Fruit fly (Drosophila melanogaster) whole organism, prepupa: Measurements from ENCODE around the gene emc.
A peak's percentile ranks its signal among the peaks of the same experiment; 100 is the strongest.

ENCODE experiments used
- Blimp-1 ChIP-seq: fragments of 200-800 bp; sonication (Bioruptor generic); optimal IDR thresholded peaks from 3 replicates; lab custom pipeline; 2017; ENCODE audit warnings: missing biosample characterization, missing genetic modification characterization, mild to moderate bottlenecking, moderate library complexity, missing genetic modification reagents
- CG10669 ChIP-seq: fragments of 200-800 bp; sonication (Bioruptor generic); optimal IDR thresholded peaks from 3 replicates; lab custom pipeline; 2018; ENCODE audit warnings: missing biosample characterization, mild to moderate bottlenecking, missing genetic modification characterization, moderate library complexity
- CG11902 ChIP-seq: fragments of 200-800 bp; sonication (Bioruptor generic); optimal IDR thresholded peaks from 3 replicates; lab custom pipeline; 2016; ENCODE audit warnings: missing biosample characterization, missing genetic modification characterization
- CG1621 ChIP-seq: fragments of 200-800 bp; sonication (Bioruptor generic); optimal IDR thresholded peaks from 3 replicates; lab custom pipeline; 2018; ENCODE audit warnings: missing biosample characterization, mild to moderate bottlenecking, missing genetic modification characterization
- CG16779 ChIP-seq: fragments of 200-800 bp; sonication (Bioruptor generic); optimal IDR thresholded peaks from 3 replicates; lab custom pipeline; 2017; ENCODE audit warnings: missing biosample characterization, mild to moderate bottlenecking, missing genetic modification characterization
- CG3032 ChIP-seq: fragments of 200-800 bp; optimal IDR thresholded peaks from 2 replicates; lab custom pipeline; 2019; ENCODE audit warnings: missing biosample characterization, mild to moderate bottlenecking, missing genetic modification characterization, moderate library complexity
- CG31627 ChIP-seq: fragments of 200-800 bp; sonication (Bioruptor generic); optimal IDR thresholded peaks from 3 replicates; lab custom pipeline; 2016; ENCODE audit warnings: missing biosample characterization, missing genetic modification characterization
- CG34406 ChIP-seq: fragments of 200-800 bp; sonication (Bioruptor generic); optimal IDR thresholded peaks from 3 replicates; lab custom pipeline; 2016; ENCODE audit warnings: missing biosample characterization, missing genetic modification characterization
- CG4318 ChIP-seq: fragments of 200-800 bp; sonication (Bioruptor generic); optimal IDR thresholded peaks from 3 replicates; lab custom pipeline; 2017; ENCODE audit warnings: missing biosample characterization, mild to moderate bottlenecking, missing genetic modification characterization
- CG6163 ChIP-seq: fragments of 200-800 bp; sonication (Bioruptor generic); IDR thresholded peaks from 3 replicates; pipeline ENCODE4 v1.3.6; 2022; ENCODE audit warnings: missing biosample characterization, missing genetic modification characterization
- CG6276 ChIP-seq: fragments of 200-800 bp; sonication (Bioruptor generic); optimal IDR thresholded peaks from 2 replicates; lab custom pipeline; 2017; ENCODE audit warnings: missing biosample characterization, mild to moderate bottlenecking, missing genetic modification characterization
- CG6792 ChIP-seq: fragments of 200-800 bp; sonication (Bioruptor generic); optimal IDR thresholded peaks from 3 replicates; lab custom pipeline; 2016; ENCODE audit warnings: missing biosample characterization, missing genetic modification characterization
- CG6808 ChIP-seq: fragments of 200-800 bp; sonication (Bioruptor generic); optimal IDR thresholded peaks from 3 replicates; lab custom pipeline; 2017; ENCODE audit warnings: missing biosample characterization, missing genetic modification characterization, mild to moderate bottlenecking, moderate library complexity, missing genetic modification reagents
- CG6854 ChIP-seq: fragments of 200-800 bp; sonication (Bioruptor generic); optimal IDR thresholded peaks from 2 replicates; lab custom pipeline; 2017; ENCODE audit warnings: missing biosample characterization, mild to moderate bottlenecking, missing genetic modification characterization
- CG7368 ChIP-seq: fragments of 200-800 bp; sonication (Bioruptor generic); optimal IDR thresholded peaks from 3 replicates; lab custom pipeline; 2016; ENCODE audit warnings: missing biosample characterization, missing genetic modification characterization
- CG8119 ChIP-seq: fragments of 200-800 bp; sonication (Bioruptor generic); IDR thresholded peaks from 3 replicates; pipeline ENCODE4 v1.3.6; 2022; ENCODE audit warnings: missing biosample characterization, missing genetic modification characterization
- CG8632 ChIP-seq: fragments of 200-800 bp; sonication (Bioruptor generic); optimal IDR thresholded peaks from 3 replicates; lab custom pipeline; 2016; ENCODE audit warnings: missing biosample characterization, missing genetic modification characterization
- CG9139 ChIP-seq: fragments of 200-800 bp; sonication (Bioruptor generic); optimal IDR thresholded peaks from 3 replicates; lab custom pipeline; 2017; ENCODE audit warnings: missing biosample characterization, mild to moderate bottlenecking, missing genetic modification characterization
- Eip75B ChIP-seq: fragments of 200-800 bp; sonication (Bioruptor generic); optimal IDR thresholded peaks from 3 replicates; lab custom pipeline; 2016; ENCODE audit warnings: missing biosample characterization, missing genetic modification characterization
- Eip93F ChIP-seq: fragments of 200-800 bp; sonication (Bioruptor generic); optimal IDR thresholded peaks from 2 replicates; lab custom pipeline; 2016; ENCODE audit warnings: missing biosample characterization, mild to moderate bottlenecking, missing genetic modification characterization
- Ets21C ChIP-seq: fragments of 200-800 bp; sonication (Bioruptor generic); optimal IDR thresholded peaks from 3 replicates; lab custom pipeline; 2016; ENCODE audit warnings: missing biosample characterization, missing genetic modification characterization
- Ets96B ChIP-seq: fragments of 200-800 bp; optimal IDR thresholded peaks from 2 replicates; lab custom pipeline; 2019; ENCODE audit warnings: missing biosample characterization, mild to moderate bottlenecking, missing genetic modification characterization, moderate library complexity
- Gug ChIP-seq: fragments of 200-800 bp; sonication (Bioruptor generic); IDR thresholded peaks from 2 replicates; pipeline ENCODE4 v1.3.6; 2022; ENCODE audit warnings: missing biosample characterization, missing genetic modification characterization
- Hr39 ChIP-seq: fragments of 200-800 bp; sonication (Bioruptor generic); optimal IDR thresholded peaks from 2 replicates; lab custom pipeline; 2016; ENCODE audit warnings: missing biosample characterization, missing genetic modification characterization
- Hr4 ChIP-seq: fragments of 200-800 bp; sonication (Bioruptor generic); optimal IDR thresholded peaks from 3 replicates; lab custom pipeline; 2016; ENCODE audit warnings: missing biosample characterization, missing genetic modification characterization
- Lpt ChIP-seq: fragments of 200-800 bp; sonication (Bioruptor generic); optimal IDR thresholded peaks from 3 replicates; lab custom pipeline; 2016; ENCODE audit warnings: missing biosample characterization, missing genetic modification characterization
- Met ChIP-seq: fragments of 200-800 bp; sonication (Bioruptor generic); optimal IDR thresholded peaks from 3 replicates; lab custom pipeline; 2016; ENCODE audit warnings: missing biosample characterization, missing genetic modification characterization
- OdsH ChIP-seq: fragments of 200-800 bp; sonication (Bioruptor generic); optimal IDR thresholded peaks from 3 replicates; lab custom pipeline; 2016; ENCODE audit warnings: missing biosample characterization, missing genetic modification characterization
- Smox ChIP-seq: fragments of 200-800 bp; sonication (Bioruptor generic); optimal IDR thresholded peaks from 3 replicates; lab custom pipeline; 2016; ENCODE audit warnings: missing biosample characterization, missing genetic modification characterization
- Sox102F ChIP-seq: fragments of 200-800 bp; sonication (Bioruptor generic); optimal IDR thresholded peaks from 2 replicates; lab custom pipeline; 2016; ENCODE audit warnings: missing biosample characterization, mild to moderate bottlenecking, missing genetic modification characterization
- Sox14 ChIP-seq: fragments of 200-800 bp; sonication (Bioruptor generic); optimal IDR thresholded peaks from 3 replicates; lab custom pipeline; 2016; ENCODE audit warnings: missing biosample characterization, missing genetic modification characterization
- Sox15 ChIP-seq: fragments of 200-800 bp; sonication (Bioruptor generic); optimal IDR thresholded peaks from 3 replicates; lab custom pipeline; 2016; ENCODE audit warnings: missing biosample characterization, missing genetic modification characterization
- acj6 ChIP-seq: fragments of 200-800 bp; sonication (Bioruptor generic); optimal IDR thresholded peaks from 3 replicates; lab custom pipeline; 2016; ENCODE audit warnings: missing biosample characterization, missing genetic modification characterization
- cyc ChIP-seq: fragments of 200-800 bp; sonication (Bioruptor generic); optimal IDR thresholded peaks from 3 replicates; lab custom pipeline; 2016; ENCODE audit warnings: missing biosample characterization, missing genetic modification characterization
- dac ChIP-seq: fragments of 200-800 bp; sonication (Bioruptor generic); optimal IDR thresholded peaks from 2 replicates; lab custom pipeline; 2017; ENCODE audit warnings: missing biosample characterization, mild to moderate bottlenecking, missing genetic modification characterization
- dsx ChIP-seq: fragments of 200-800 bp; optimal IDR thresholded peaks from 3 replicates; lab custom pipeline; 2019; ENCODE audit warnings: missing biosample characterization, mild to moderate bottlenecking, missing genetic modification characterization, moderate library complexity; ENCODE audit not compliant: poor library complexity, severe bottlenecking
- eg ChIP-seq: fragments of 200-800 bp; sonication (Bioruptor generic); IDR thresholded peaks from 3 replicates; pipeline ENCODE4 v1.3.6; 2022; ENCODE audit warnings: missing biosample characterization, missing genetic modification characterization
- esn ChIP-seq: fragments of 200-800 bp; sonication (Bioruptor generic); optimal IDR thresholded peaks from 2 replicates; lab custom pipeline; 2016; ENCODE audit warnings: missing biosample characterization, mild to moderate bottlenecking, missing genetic modification characterization, moderate library complexity
- fd59A ChIP-seq: fragments of 200-800 bp; sonication (Bioruptor generic); optimal IDR thresholded peaks from 2 replicates; lab custom pipeline; 2017; ENCODE audit warnings: missing biosample characterization, mild to moderate bottlenecking, missing genetic modification characterization, missing genetic modification reagents
- fd85E ChIP-seq: fragments of 200-800 bp; sonication (Bioruptor generic); optimal IDR thresholded peaks from 3 replicates; lab custom pipeline; 2016; ENCODE audit warnings: missing biosample characterization, missing genetic modification characterization
- fkh ChIP-seq: fragments of 200-800 bp; sonication (Bioruptor generic); optimal IDR thresholded peaks from 3 replicates; lab custom pipeline; 2017; ENCODE audit warnings: missing biosample characterization, mild to moderate bottlenecking, missing genetic modification characterization, moderate library complexity
- lz ChIP-seq: fragments of 200-800 bp; sonication (Bioruptor generic); optimal IDR thresholded peaks from 3 replicates; lab custom pipeline; 2016; ENCODE audit warnings: missing biosample characterization, missing genetic modification characterization
- pdm3 ChIP-seq: fragments of 200-800 bp; sonication (Bioruptor generic); optimal IDR thresholded peaks from 3 replicates; lab custom pipeline; 2016; ENCODE audit warnings: missing biosample characterization, missing genetic modification characterization
- salr ChIP-seq, 2 experiments: fragments of 200-800 bp; sonication (Bioruptor generic); optimal IDR thresholded peaks; 3 replicates each; lab custom pipeline; 2016 to 2018; ENCODE audit warnings: missing biosample characterization in 2 of 2, missing genetic modification characterization in 2 of 2, mild to moderate bottlenecking in 1 of 2
- spab ChIP-seq: fragments of 200-800 bp; sonication (Bioruptor generic); optimal IDR thresholded peaks from 2 replicates; lab custom pipeline; 2017; ENCODE audit warnings: missing biosample characterization, mild to moderate bottlenecking, missing genetic modification characterization, missing genetic modification reagents
- ss ChIP-seq, 2 experiments: fragments of 200-800 bp; sonication (Bioruptor generic); optimal IDR thresholded peaks; 2 replicates in 1 of 2; 3 replicates in 1 of 2; lab custom pipeline; 2017 to 2018; ENCODE audit warnings: mild to moderate bottlenecking in 2 of 2, missing biosample characterization in 2 of 2, missing genetic modification characterization in 2 of 2, moderate library complexity in 1 of 2
- svp ChIP-seq: fragments of 200-800 bp; sonication (Bioruptor generic); peaks from one replicate; lab custom pipeline; 2016; ENCODE audit warnings: missing biosample characterization, missing genetic modification characterization
- vri ChIP-seq: fragments of 200-800 bp; sonication (Bioruptor generic); optimal IDR thresholded peaks from 3 replicates; lab custom pipeline; 2016; ENCODE audit warnings: missing biosample characterization, mild to moderate bottlenecking, missing genetic modification characterization

The emc gene

DNA sequence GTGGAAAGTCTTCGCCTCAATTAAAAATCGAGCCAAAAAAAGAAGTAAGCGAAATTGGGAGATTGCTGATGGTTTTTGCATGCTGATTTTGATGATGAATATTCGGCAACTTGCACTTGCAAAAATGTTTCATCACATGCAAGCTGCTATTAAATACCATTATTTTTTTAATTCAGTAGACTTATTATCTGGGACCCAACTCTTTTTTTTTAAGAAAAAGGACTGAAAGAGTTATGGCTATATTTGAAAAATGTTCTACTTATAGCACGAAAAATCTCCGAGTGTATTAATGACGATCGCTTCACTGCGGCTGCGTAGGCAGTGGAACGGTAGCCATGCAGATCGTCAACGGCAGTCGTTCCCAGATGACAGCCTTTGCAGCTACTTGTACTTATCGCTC is 12.5 kb downstream of the emc start (continued):
- TF ChIP-seq salr (GFP tag; optimal IDR thresholded peaks at IDR 0.05; lab: Kevin White, UChicago): no peak
- no peak for TF ChIP-seq CG8119 (GFP tag; lab: Robert Waterston, UW)
- TF ChIP-seq Hr4 (GFP tag; lab: Kevin White, UChicago): peak; percentile 24
- no peak for TF ChIP-seq CG6276 (GFP tag; lab: Kevin White, UChicago)
- TF ChIP-seq pdm3 (GFP tag; lab: Kevin White, UChicago): peak; percentile 57
- peak; percentile 61 for TF ChIP-seq CG6792 (GFP tag; lab: Kevin White, UChicago)

- TF ChIP-seq CG6163 (GFP tag; lab: Robert Waterston, UW) (peak; percentile 98), Eip75B (peak; percentile 84), Lpt (GFP tag; lab: Kevin White, UChicago) (peak; percentile 94), lz (GFP tag; lab: Kevin White, UChicago) (peak; percentile 95), OdsH (GFP tag; lab: Kevin White, UChicago) (peak; percentile 95), fd85E (GFP tag; lab: Kevin White, UChicago) (peak; percentile 73), CG11902 (GFP tag; lab: Kevin White, UChicago) (peak; percentile 94), Ets21C (GFP tag; lab: Kevin White, UChicago) (peak; percentile 94), spab (peak; percentile 75), cyc (peak; percentile 93), esn (GFP tag; lab: Kevin White, UChicago) (peak; percentile 95), eg (peak; percentile 98), CG10669 (GFP tag; lab: Kevin White, UChicago) (peak; percentile 79), dsx (GFP tag; lab: Kevin White, UChicago) (peak; percentile 79), CG4318 (GFP tag; lab: Kevin White, UChicago) (peak; percentile 93), Gug (GFP tag; lab: Robert Waterston, UW) (peak; percentile 94), svp (GFP tag; lab: Kevin White, UChicago) (peak; percentile 97), CG31627 (peak; percentile 95), CG6276 (GFP tag; lab: Kevin White, UChicago) (peak; percentile 88), CG7368 (GFP tag; lab: Kevin White, UChicago) (peak; percentile 82), Blimp-1 (peak; percentile 71), Sox102F (peak; percentile 95), CG9139 (peak; percentile 68), CG6808 (GFP tag; lab: Kevin White, UChicago) (peak; percentile 81), fkh (no peak), Hr4 (GFP tag; lab: Kevin White, UChicago) (peak; percentile 93), fd59A (GFP tag; lab: Kevin White, UChicago) (peak; percentile 78), Eip93F (GFP tag; lab: Kevin White, UChicago) (peak; percentile 71), Smox (GFP tag; lab: Kevin White, UChicago) (peak; percentile 93), Ets96B (tag; lab: Kevin White, UChicago) (peak; percentile 85), CG16779 (tag; lab: Kevin White, UChicago) (peak; percentile 74), dac (peak; percentile 92), CG6854 (peak; percentile 91), vri (GFP tag; lab: Kevin White, UChicago) (peak; percentile 90), CG3032 (peak; percentile 87), Hr39 (GFP tag; lab: Kevin White, UChicago) (peak; percentile 96), CG8632 (peak; percentile 87), Met (peak; percentile 96), Sox14 (GFP tag; lab: Kevin White, UChicago) (peak; percentile 94), CG6792 (GFP tag; lab: Kevin White, UChicago) (peak; percentile 95), CG1621 (tag; lab: Kevin White, UChicago) (peak; percentile 83), ss (GFP tag; optimal IDR thresholded peaks at IDR 0.05; lab: Kevin White, UChicago) (peak; percentile 75 to 78), CG34406 (GFP tag; lab: Kevin White, UChicago) (peak; percentile 91), acj6 (GFP tag; lab: Kevin White, UChicago) (peak; percentile 93), Sox15 (peak; percentile 87)
Measured at dm6 chr3L:762331-762907, 13.2 kb downstream of the emc start.
